Fruit fly (Drosophila melanogaster) whole organism, embryonic: ENCODE results near the gene CG7810.

ENCODE experiments used
- ATbp ChIP-seq: fragments of 200-800 bp; sonication (Bioruptor generic); optimal IDR thresholded peaks from 2 replicates; lab custom pipeline; 2017; ENCODE audit warnings: missing biosample characterization, mild to moderate bottlenecking, missing genetic modification characterization, missing genetic modification reagents
- B-H1 ChIP-seq: fragments of 200-800 bp; sonication (Bioruptor generic); IDR thresholded peaks from 3 replicates; pipeline ENCODE4 v1.3.6; 2022; ENCODE audit warnings: missing biosample characterization, missing genetic modification characterization
- BEAF-32 ChIP-seq: fragments of 200-800 bp; sonication (Bioruptor generic); optimal IDR thresholded peaks from 3 replicates; lab custom pipeline; 2017; ENCODE audit warnings: missing biosample characterization, missing genetic modification characterization, mild to moderate bottlenecking, moderate library complexity, missing genetic modification reagents
- Blimp-1 ChIP-seq: fragments of 200-800 bp; sonication (Bioruptor generic); optimal IDR thresholded peaks from 3 replicates; lab custom pipeline; 2018; ENCODE audit warnings: missing biosample characterization, missing genetic modification characterization, mild to moderate bottlenecking, moderate library complexity, missing genetic modification reagents
- CG10147 ChIP-seq: fragments of 200-800 bp; sonication (Bioruptor generic); optimal IDR thresholded peaks from 2 replicates; lab custom pipeline; 2019; ENCODE audit warnings: missing biosample characterization, mild to moderate bottlenecking, missing genetic modification characterization, moderate library complexity
- CG1024 ChIP-seq: fragments of 200-800 bp; sonication (Bioruptor generic); IDR thresholded peaks from 2 replicates; pipeline ENCODE4 v1.3.6; 2022; ENCODE audit warnings: missing biosample characterization, missing genetic modification characterization
- CG10431 ChIP-seq: fragments of 200-800 bp; sonication (Bioruptor generic); optimal IDR thresholded peaks from 3 replicates; lab custom pipeline; 2018; ENCODE audit warnings: missing biosample characterization, mild to moderate bottlenecking, missing genetic modification characterization
- CG11085 ChIP-seq: fragments of 200-800 bp; sonication (Bioruptor generic); IDR thresholded peaks from 2 replicates; pipeline ENCODE4 v1.3.6; 2022; ENCODE audit warnings: missing biosample characterization, missing genetic modification characterization
- CG11247 ChIP-seq: fragments of 200-800 bp; sonication (Bioruptor generic); IDR thresholded peaks from 2 replicates; pipeline ENCODE4 v1.3.6; 2022; ENCODE audit warnings: missing biosample characterization, missing genetic modification characterization
- CG12942 ChIP-seq: fragments of 200-800 bp; sonication (Bioruptor generic); optimal IDR thresholded peaks from 3 replicates; lab custom pipeline; 2016; ENCODE audit warnings: missing biosample characterization, missing genetic modification characterization
- CG13424 ChIP-seq: fragments of 200-800 bp; sonication (Bioruptor generic); optimal IDR thresholded peaks from 2 replicates; lab custom pipeline; 2019; ENCODE audit warnings: missing biosample characterization, mild to moderate bottlenecking, missing genetic modification characterization, moderate library complexity
- CG14014 ChIP-seq: fragments of 200-800 bp; sonication (Bioruptor generic); IDR thresholded peaks from 2 replicates; pipeline ENCODE4 v1.3.6; 2022; ENCODE audit warnings: missing biosample characterization, missing genetic modification characterization
- CG15514 ChIP-seq: fragments of 200-800 bp; sonication (Bioruptor generic); optimal IDR thresholded peaks from 3 replicates; lab custom pipeline; 2017; ENCODE audit warnings: missing biosample characterization, missing genetic modification characterization, mild to moderate bottlenecking, moderate library complexity, missing genetic modification reagents
- CG1603 ChIP-seq: fragments of 200-800 bp; sonication (Bioruptor generic); optimal IDR thresholded peaks from 2 replicates; lab custom pipeline; 2019; ENCODE audit warnings: missing biosample characterization, mild to moderate bottlenecking, missing genetic modification characterization, moderate library complexity
- CG1647 ChIP-seq: fragments of 200-800 bp; sonication (Bioruptor generic); optimal IDR thresholded peaks from 3 replicates; lab custom pipeline; 2016; ENCODE audit warnings: missing biosample characterization, missing genetic modification characterization
- CG16779 ChIP-seq: fragments of 200-800 bp; sonication (Bioruptor generic); IDR thresholded peaks from 2 replicates; pipeline ENCODE4 v1.3.6; 2022; ENCODE audit warnings: missing biosample characterization, missing genetic modification characterization
- CG17186 ChIP-seq: fragments of 200-800 bp; sonication (Bioruptor generic); optimal IDR thresholded peaks from 3 replicates; lab custom pipeline; 2017; ENCODE audit warnings: missing biosample characterization, missing genetic modification reagents, missing genetic modification characterization
- CG18262 ChIP-seq: fragments of 200-800 bp; optimal IDR thresholded peaks from 3 replicates; lab custom pipeline; 2019; ENCODE audit warnings: missing biosample characterization, mild to moderate bottlenecking, missing genetic modification characterization, moderate library complexity
- CG18599 ChIP-seq: fragments of 200-800 bp; sonication (Bioruptor generic); optimal IDR thresholded peaks from 3 replicates; lab custom pipeline; 2017; ENCODE audit warnings: missing biosample characterization, missing genetic modification characterization, mild to moderate bottlenecking, moderate library complexity, missing genetic modification reagents
- CG32767 ChIP-seq: fragments of 200-800 bp; sonication (Bioruptor generic); IDR thresholded peaks from 2 replicates; pipeline ENCODE4 v1.3.6; 2022; ENCODE audit warnings: missing biosample characterization, missing genetic modification characterization
- CG34376 ChIP-seq: fragments of 200-800 bp; sonication (Bioruptor generic); optimal IDR thresholded peaks from 2 replicates; lab custom pipeline; 2018; ENCODE audit warnings: missing biosample characterization, mild to moderate bottlenecking, missing genetic modification characterization
- CG3995 ChIP-seq: fragments of 200-800 bp; sonication (Bioruptor generic); optimal IDR thresholded peaks from 3 replicates; lab custom pipeline; 2016; ENCODE audit warnings: missing biosample characterization, missing genetic modification characterization
- CG43689 ChIP-seq: fragments of 200-800 bp; sonication (Bioruptor generic); IDR thresholded peaks from 2 replicates; pipeline ENCODE4 v1.3.6; 2022; ENCODE audit warnings: missing biosample characterization, missing genetic modification characterization
- CG7556 ChIP-seq: fragments of 200-800 bp; sonication (Bioruptor generic); optimal IDR thresholded peaks from 2 replicates; lab custom pipeline; 2017; ENCODE audit warnings: missing biosample characterization, mild to moderate bottlenecking, missing genetic modification characterization
- CG9817 ChIP-seq: fragments of 200-800 bp; sonication (Bioruptor generic); optimal IDR thresholded peaks from 2 replicates; lab custom pipeline; 2018; ENCODE audit warnings: missing biosample characterization, mild to moderate bottlenecking, missing genetic modification characterization, moderate library complexity
- CHES-1-like ChIP-seq: fragments of 200-800 bp; sonication (Bioruptor generic); optimal IDR thresholded peaks from 2 replicates; lab custom pipeline; 2016; ENCODE audit warnings: missing biosample characterization, missing genetic modification characterization
- CoRest ChIP-seq: fragments of 200-800 bp; sonication (Bioruptor generic); optimal IDR thresholded peaks from 3 replicates; lab custom pipeline; 2018; ENCODE audit warnings: missing biosample characterization, mild to moderate bottlenecking, missing genetic modification characterization, moderate library complexity
- D19A ChIP-seq: fragments of 200-800 bp; optimal IDR thresholded peaks from 3 replicates; lab custom pipeline; 2019; ENCODE audit warnings: missing biosample characterization, mild to moderate bottlenecking, missing genetic modification characterization, moderate library complexity
- Dbx ChIP-seq: fragments of 200-800 bp; sonication (Bioruptor generic); IDR thresholded peaks from 3 replicates; pipeline ENCODE4 v1.3.6; 2022; ENCODE audit warnings: missing biosample characterization, missing genetic modification characterization
- Ets97D ChIP-seq: fragments of 200-800 bp; sonication (Bioruptor generic); optimal IDR thresholded peaks from 3 replicates; lab custom pipeline; 2016; ENCODE audit warnings: missing biosample characterization, missing genetic modification characterization
- Fer3 ChIP-seq: fragments of 200-800 bp; sonication (Bioruptor generic); optimal IDR thresholded peaks from 2 replicates; lab custom pipeline; 2018; ENCODE audit warnings: missing biosample characterization, mild to moderate bottlenecking, missing genetic modification characterization, moderate library complexity
- Hr78 ChIP-seq, 2 experiments: fragments of 200-800 bp in 1 of 2; fragments of >200 bp in 1 of 2; sonication (Bioruptor generic) in 1 of 2; optimal IDR thresholded peaks; 2 replicates each; lab custom pipeline; 2017 to 2019; ENCODE audit warnings: missing biosample characterization in 2 of 2, missing genetic modification characterization in 2 of 2, mild to moderate bottlenecking in 1 of 2, moderate library complexity in 1 of 2
- NFAT ChIP-seq: fragments of 200-800 bp; sonication (Bioruptor generic); IDR thresholded peaks from 2 replicates; pipeline ENCODE4 v1.3.6; 2022; ENCODE audit warnings: missing biosample characterization, missing genetic modification characterization
- Nf-YA ChIP-seq: fragments of 200-800 bp; sonication (Bioruptor generic); IDR thresholded peaks from 2 replicates; pipeline ENCODE4 v1.3.6; 2022; ENCODE audit warnings: missing biosample characterization, missing genetic modification characterization
- Nf-YC ChIP-seq: fragments of 200-800 bp; optimal IDR thresholded peaks from 3 replicates; lab custom pipeline; 2019; ENCODE audit warnings: missing biosample characterization, mild to moderate bottlenecking, missing genetic modification characterization, moderate library complexity
- Oaz ChIP-seq: fragments of 200-800 bp; sonication (Bioruptor generic); IDR thresholded peaks from 2 replicates; pipeline ENCODE4 v1.3.6; 2022; ENCODE audit warnings: missing biosample characterization, missing genetic modification characterization
- Sry-β ChIP-seq: fragments of 200-800 bp; sonication (Bioruptor generic); optimal IDR thresholded peaks from 2 replicates; lab custom pipeline; 2018; ENCODE audit warnings: missing biosample characterization, mild to moderate bottlenecking, missing genetic modification characterization, moderate library complexity
- Tbp ChIP-seq: fragments of >200 bp; optimal IDR thresholded peaks from 2 replicates; lab custom pipeline; 2018; ENCODE audit warnings: missing biosample characterization, missing genetic modification characterization
- croc ChIP-seq: fragments of 200-800 bp; sonication (Bioruptor generic); conservative IDR thresholded peaks from 3 replicates; pipeline ENCODE4 v1.3.6; 2022; ENCODE audit warnings: missing biosample characterization, missing genetic modification characterization
- dimm ChIP-seq: fragments of 200-800 bp; sonication (Bioruptor generic); IDR thresholded peaks from 2 replicates; pipeline ENCODE4 v1.3.6; 2022; ENCODE audit warnings: missing biosample characterization, missing genetic modification characterization
- eyg ChIP-seq: fragments of 200-800 bp; sonication (Bioruptor generic); optimal IDR thresholded peaks from 3 replicates; lab custom pipeline; 2016; ENCODE audit warnings: missing biosample characterization, missing genetic modification characterization
- fu2 ChIP-seq: fragments of 200-800 bp; sonication (Bioruptor generic); optimal IDR thresholded peaks from 2 replicates; lab custom pipeline; 2016; ENCODE audit warnings: missing biosample characterization, missing genetic modification characterization
- gem ChIP-seq: fragments of 200-800 bp; sonication (Bioruptor generic); optimal IDR thresholded peaks from 2 replicates; lab custom pipeline; 2019; ENCODE audit warnings: missing biosample characterization, mild to moderate bottlenecking, missing genetic modification characterization, moderate library complexity
- lbe ChIP-seq: fragments of 200-800 bp; sonication (Bioruptor generic); optimal IDR thresholded peaks from 2 replicates; lab custom pipeline; 2016; ENCODE audit warnings: missing biosample characterization, mild to moderate bottlenecking, missing genetic modification characterization
- lmd ChIP-seq: fragments of 200-800 bp; sonication (Bioruptor generic); IDR thresholded peaks from 2 replicates; pipeline ENCODE4 v1.3.6; 2022; ENCODE audit warnings: missing biosample characterization, missing genetic modification characterization
- shn ChIP-seq: fragments of 200-800 bp; sonication (Bioruptor generic); optimal IDR thresholded peaks from 3 replicates; lab custom pipeline; 2016; ENCODE audit warnings: missing biosample characterization, missing genetic modification characterization
- sna ChIP-seq: fragments of 200-800 bp; sonication (Bioruptor generic); IDR thresholded peaks from 2 replicates; pipeline ENCODE4 v1.3.6; 2022; ENCODE audit warnings: missing biosample characterization, missing genetic modification characterization; ENCODE audit not compliant: partially characterized antibody
- so ChIP-seq: fragments of 200-800 bp; sonication (Bioruptor generic); IDR thresholded peaks from 3 replicates; pipeline ENCODE4 v1.3.6; 2022; ENCODE audit warnings: missing biosample characterization, missing genetic modification characterization
- tna ChIP-seq: fragments of 200-800 bp; sonication (Bioruptor generic); IDR thresholded peaks from 2 replicates; pipeline ENCODE4 v1.3.6; 2022; ENCODE audit warnings: missing biosample characterization, missing genetic modification characterization; ENCODE audit not compliant: partially characterized antibody
- toy ChIP-seq: fragments of 200-800 bp; sonication (Bioruptor generic); IDR thresholded peaks from 2 replicates; pipeline ENCODE4 v1.3.6; 2022; ENCODE audit warnings: missing biosample characterization, missing genetic modification characterization
- twi ChIP-seq: fragments of 200-800 bp; optimal IDR thresholded peaks from 2 replicates; lab custom pipeline; 2019; ENCODE audit warnings: missing biosample characterization, mild to moderate bottlenecking, missing genetic modification characterization, moderate library complexity

The CG7810 gene

DNA sequence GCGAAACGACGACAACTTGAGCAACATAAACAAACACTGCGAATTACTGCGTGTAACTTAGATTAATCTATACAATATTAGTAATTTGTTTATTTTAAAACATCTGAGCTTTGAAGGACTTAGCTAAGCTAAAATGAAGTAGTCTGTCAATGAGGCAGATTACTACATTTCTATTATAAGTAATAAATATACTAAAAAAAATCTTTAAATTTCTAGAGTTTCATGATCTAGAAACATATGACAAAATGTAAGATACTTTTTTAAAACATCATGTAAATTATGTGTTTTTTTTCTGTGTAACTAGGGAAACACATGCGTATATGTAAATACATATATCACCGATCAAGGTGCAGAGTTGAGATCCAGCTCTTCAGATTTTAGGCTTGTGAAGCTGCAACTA lies 44.9 kb downstream of the CG7810 start (continued):
- TF ChIP-seq B-H1 (GFP tag; lab: Robert Waterston, UW): peak; percentile 36; the same call in 1 of the 3 replicates
- TF ChIP-seq lmd (GFP tag; lab: Robert Waterston, UW): peak; percentile 66
- TF ChIP-seq CG15514: peak; percentile 31
- no peak for TF ChIP-seq Nf-YA
- peak; percentile 59 for TF ChIP-seq Blimp-1
- TF ChIP-seq CG11085 (GFP tag; lab: Robert Waterston, UW): no peak
- TF ChIP-seq lbe (GFP tag; lab: Kevin White, UChicago): no peak
- TF ChIP-seq CG1647 (GFP tag; lab: Kevin White, UChicago): no peak
- TF ChIP-seq BEAF-32 (GFP tag; lab: Kevin White, UChicago): no peak
- no peak for TF ChIP-seq Dbx (GFP tag; lab: Robert Waterston, UW)
- TF ChIP-seq CG18262 (tag; lab: Kevin White, UChicago): peak; percentile 61
- TF ChIP-seq Sry-β (GFP tag; lab: Kevin White, UChicago): no peak
- TF ChIP-seq toy (GFP tag; lab: Robert Waterston, UW): no peak
- TF ChIP-seq sna (GFP tag; lab: Robert Waterston, UW): no peak
- TF ChIP-seq CG11247: no peak
- peak; percentile 66 for TF ChIP-seq ATbp
- peak; percentile 28; the same call in 1 of the 2 replicates for TF ChIP-seq Oaz (GFP tag; lab: Robert Waterston, UW)
- TF ChIP-seq CoRest (tag; lab: Kevin White, UChicago): peak; percentile 72
- peak; percentile 86 for TF ChIP-seq gem (tag; lab: Kevin White, UChicago)
- no peak for TF ChIP-seq CG43689
- no peak for TF ChIP-seq CG16779 (GFP tag; lab: Robert Waterston, UW)
- no peak for TF ChIP-seq CG34376 (GFP tag; lab: Kevin White, UChicago)
- peak; percentile 58 for TF ChIP-seq CG10147 (GFP tag; lab: Kevin White, UChicago)
- peak; percentile 4 for TF ChIP-seq CG12942 (GFP tag; lab: Kevin White, UChicago)
- peak; percentile 49 for TF ChIP-seq D19A (tag; lab: Kevin White, UChicago)
- no peak for TF ChIP-seq twi (tag; lab: Kevin White, UChicago)
- TF ChIP-seq CG10431 (GFP tag; lab: Kevin White, UChicago): no peak
- peak; percentile 43 for TF ChIP-seq Nf-YC (tag; lab: Kevin White, UChicago)
- TF ChIP-seq Tbp (GFP tag; lab: Kevin White, UChicago): no peak
- TF ChIP-seq fu2 (GFP tag; lab: Kevin White, UChicago): no peak
- TF ChIP-seq tna: no peak
- no peak for TF ChIP-seq shn (GFP tag; lab: Kevin White, UChicago)
- TF ChIP-seq CG1603: no peak
- no peak for TF ChIP-seq CG3995 (GFP tag; lab: Kevin White, UChicago)
- TF ChIP-seq CG7556 (GFP tag; lab: Kevin White, UChicago): peak; percentile 73
- TF ChIP-seq eyg (GFP tag; lab: Kevin White, UChicago): no peak
- TF ChIP-seq CG13424 (tag; lab: Kevin White, UChicago): peak; percentile 85
- TF ChIP-seq CG9817 (tag; lab: Kevin White, UChicago): peak; percentile 7
- no peak for TF ChIP-seq CHES-1-like
- TF ChIP-seq CG32767: 0 out of 2 replicates have a peak, but pooled peaks have one; percentile 23
- TF ChIP-seq Hr78 (GFP tag; optimal IDR thresholded peaks at IDR 0.05; lab: Kevin White, UChicago): peak in 1 of 2 experiments; percentile 10
- TF ChIP-seq CG14014 (GFP tag; lab: Robert Waterston, UW): 0 out of 2 replicates have a peak, but pooled peaks have one; percentile 27
- no peak for TF ChIP-seq CG1024 (GFP tag; lab: Robert Waterston, UW)
- TF ChIP-seq NFAT: no peak
- TF ChIP-seq dimm (GFP tag; lab: Robert Waterston, UW): no peak
- peak; percentile 35; the same call in 1 of the 3 replicates for TF ChIP-seq croc (GFP tag; lab: Robert Waterston, UW)
- peak; percentile 58 for TF ChIP-seq Fer3 (tag; lab: Kevin White, UChicago)
- TF ChIP-seq CG17186 (GFP tag; lab: Kevin White, UChicago): no peak
- TF ChIP-seq CG18599 (GFP tag; lab: Kevin White, UChicago): peak; percentile 52
- no peak for TF ChIP-seq Ets97D
- peak; percentile 77; the same call in 2 of the 3 replicates for TF ChIP-seq so (GFP tag; lab: Robert Waterston, UW)
